Worm (Caenorhabditis elegans): ENCODE data around the gene Y54G2A.7.
"Not testable (repeated sequence)": the region's sequence is repeated elsewhere in the genome, so short reads cannot be mapped to it uniquely, and the experiment has no call there.

Y54G2A.7 gene

ce11 chrIV:2801004-2801403 is 37.4 kb upstream of the Y54G2A.7 start:
- TF ChIP-seq nfya-1 (tag; optimal IDR thresholded peaks at IDR 0.05; ENCODE audit: insufficient read depth): peak; percentile 16
- TF ChIP-seq nhr-11 (tag; optimal IDR thresholded peaks at IDR 0.05): no peak
- TF ChIP-seq ZK546.5 (tag; optimal IDR thresholded peaks at IDR 0.05): no peak
- TF ChIP-seq daf-12 (tag; optimal IDR thresholded peaks at IDR 0.05): no peak
- peak; percentile 16 for TF ChIP-seq hmg-11 (tag; optimal IDR thresholded peaks at IDR 0.05)
- TF ChIP-seq nhr-12 (tag; optimal IDR thresholded peaks at IDR 0.05): no peak
- TF ChIP-seq lin-15B (tag; optimal IDR thresholded peaks at IDR 0.05): peak; percentile 14
- no peak for TF ChIP-seq sea-2 (GFP tag; optimal IDR thresholded peaks at IDR 0.05)
- no peak for TF ChIP-seq snpc-4 (tag; optimal IDR thresholded peaks at IDR 0.05)
- no peak for TF ChIP-seq lin-39 (tag; optimal IDR thresholded peaks at IDR 0.05)
- no peak for TF ChIP-seq egl-27 (tag; optimal IDR thresholded peaks at IDR 0.05)
- TF ChIP-seq elt-2 (tag; optimal IDR thresholded peaks at IDR 0.05): peak; percentile 19
- TF ChIP-seq nhr-43 (tag; optimal IDR thresholded peaks at IDR 0.05; ENCODE audit: poor library complexity, severe bottlenecking): no peak
- TF ChIP-seq ztf-4 (tag; optimal IDR thresholded peaks at IDR 0.05): no peak

- TF ChIP-seq ceh-16, ceh-82, jun-1 (tag; optimal IDR thresholded peaks at IDR 0.05): not testable (repeated sequence)
Observed at ce11 chrIV:2801558-2801957, 36.9 kb upstream of the Y54G2A.7 start, which contains the start of gene Y54G2A.44. Y54G2A.44 (plus strand) TSS chrIV:2801858.

ce11 chrIV:2802193-2802592 is 36.2 kb upstream of the Y54G2A.7 start:
- peak; percentile 6 for TF ChIP-seq elt-2 (tag; optimal IDR thresholded peaks at IDR 0.05)
- no peak for TF ChIP-seq hmg-11 (tag; optimal IDR thresholded peaks at IDR 0.05)
- no peak for TF ChIP-seq nhr-76 (tag; optimal IDR thresholded peaks at IDR 0.05)
- TF ChIP-seq R02D3.7 (tag; optimal IDR thresholded peaks at IDR 0.05): no peak
- no peak for TF ChIP-seq ceh-82 (tag; optimal IDR thresholded peaks at IDR 0.05)
- no peak for TF ChIP-seq ceh-9 (tag; optimal IDR thresholded peaks at IDR 0.05)
- TF ChIP-seq pha-4 (tag; optimal IDR thresholded peaks at IDR 0.05): peak; percentile 12
- TF ChIP-seq ztf-11 (tag; optimal IDR thresholded peaks at IDR 0.05): no peak
- no peak for TF ChIP-seq nhr-77 (tag; optimal IDR thresholded peaks at IDR 0.05)
- TF ChIP-seq nfya-1 (tag; optimal IDR thresholded peaks at IDR 0.05; ENCODE audit: insufficient read depth): peak; percentile 2
- TF ChIP-seq lin-39 (tag; optimal IDR thresholded peaks at IDR 0.05): no peak
- TF ChIP-seq fos-1 (tag; optimal IDR thresholded peaks at IDR 0.05): no peak

DNA sequence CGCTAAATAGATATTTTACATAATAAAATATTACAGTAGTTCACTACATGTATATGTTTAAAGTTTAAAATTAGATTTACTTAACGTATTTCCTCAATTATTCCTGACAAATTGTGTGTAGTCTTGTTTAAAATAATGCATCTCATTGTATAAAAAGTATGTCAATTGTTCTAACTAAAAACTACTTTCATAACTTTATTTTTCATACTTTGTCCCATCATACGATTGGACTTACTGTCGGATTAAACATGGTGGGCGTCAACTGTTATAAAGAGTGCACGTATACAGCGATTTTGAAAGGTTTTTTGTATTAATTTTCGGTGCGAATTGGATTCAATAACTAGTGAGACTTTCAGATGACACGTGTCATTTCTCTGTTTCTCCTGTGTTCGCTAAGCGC is 34.8 kb upstream of the Y54G2A.7 start, which contains the start of gene Y54G2A.32:
TSS of gene Y54G2A.32 (plus strand) at position 301 of the 400 bp plus-strand sequence.
- TF ChIP-seq nhr-43 (tag; optimal IDR thresholded peaks at IDR 0.05; ENCODE audit: poor library complexity, severe bottlenecking): no peak
- no peak for TF ChIP-seq nhr-76 (tag; optimal IDR thresholded peaks at IDR 0.05)
- TF ChIP-seq egl-27 (tag; optimal IDR thresholded peaks at IDR 0.05): no peak
- no peak for TF ChIP-seq skn-1 (tag; optimal IDR thresholded peaks at IDR 0.05)
- no peak for TF ChIP-seq R02D3.7 (tag; optimal IDR thresholded peaks at IDR 0.05)
- TF ChIP-seq nhr-237 (tag; optimal IDR thresholded peaks at IDR 0.05): no peak
- no peak for TF ChIP-seq egl-5 (tag; optimal IDR thresholded peaks at IDR 0.05)
- TF ChIP-seq mml-1 (tag; optimal IDR thresholded peaks at IDR 0.05): no peak
- no peak for TF ChIP-seq nhr-11 (tag; optimal IDR thresholded peaks at IDR 0.05)

- TF ChIP-seq nhr-23 (tag; optimal IDR thresholded peaks at IDR 0.05) (no peak), pqm-1 (tag; optimal IDR thresholded peaks at IDR 0.05) (peak; percentile 81), nhr-76 (tag; optimal IDR thresholded peaks at IDR 0.05) (no peak), nhr-12 (tag; optimal IDR thresholded peaks at IDR 0.05) (no peak), ceh-82 (tag; optimal IDR thresholded peaks at IDR 0.05) (no peak), fkh-10 (GFP tag; optimal IDR thresholded peaks at IDR 0.05) (no peak), egl-5 (tag; optimal IDR thresholded peaks at IDR 0.05) (no peak), elt-2 (tag; optimal IDR thresholded peaks at IDR 0.05) (peak; percentile 89), fos-1 (tag; optimal IDR thresholded peaks at IDR 0.05) (no peak), ceh-16 (tag; optimal IDR thresholded peaks at IDR 0.05) (no peak), jun-1 (tag; optimal IDR thresholded peaks at IDR 0.05) (peak; percentile 64), ztf-4 (tag; optimal IDR thresholded peaks at IDR 0.05) (no peak), tbx-2 (tag; optimal IDR thresholded peaks at IDR 0.05) (peak; percentile 29), daf-12 (tag; optimal IDR thresholded peaks at IDR 0.05) (no peak), sea-2 (GFP tag; optimal IDR thresholded peaks at IDR 0.05) (no peak), lsy-12 (tag; optimal IDR thresholded peaks at IDR 0.05) (peak; percentile 24), nhr-77 (tag; optimal IDR thresholded peaks at IDR 0.05) (no peak), eor-1 (tag; optimal IDR thresholded peaks at IDR 0.05) (no peak), ceh-9 (tag; optimal IDR thresholded peaks at IDR 0.05) (no peak), nhr-28 (tag; optimal IDR thresholded peaks at IDR 0.05) (no peak), nhr-11 (tag; optimal IDR thresholded peaks at IDR 0.05) (no peak), egl-27 (tag; optimal IDR thresholded peaks at IDR 0.05) (no peak), unc-39 (tag; optimal IDR thresholded peaks at IDR 0.05) (no peak), unc-62 (GFP tag; optimal IDR thresholded peaks at IDR 0.05) (no peak), hmg-11 (tag; optimal IDR thresholded peaks at IDR 0.05) (peak; percentile 30), skn-1 (tag; optimal IDR thresholded peaks at IDR 0.05) (peak; percentile 83), ztf-11 (tag; optimal IDR thresholded peaks at IDR 0.05) (no peak), nhr-237 (tag; optimal IDR thresholded peaks at IDR 0.05) (no peak), R02D3.7 (tag; optimal IDR thresholded peaks at IDR 0.05) (no peak), ZK546.5 (tag; optimal IDR thresholded peaks at IDR 0.05) (no peak), lin-39 (tag; optimal IDR thresholded peaks at IDR 0.05) (peak; percentile 10), elt-3 (tag; optimal IDR thresholded peaks at IDR 0.05) (no peak), elt-1 (tag; optimal IDR thresholded peaks at IDR 0.05) (no peak), nhr-43 (tag; optimal IDR thresholded peaks at IDR 0.05; ENCODE audit: poor library complexity, severe bottlenecking) (peak; percentile 31), lin-15B (tag; optimal IDR thresholded peaks at IDR 0.05) (peak; percentile 6), pha-4 (tag; optimal IDR thresholded peaks at IDR 0.05) (peak; percentile 40), mml-1 (tag; optimal IDR thresholded peaks at IDR 0.05) (no peak)
Observed at ce11 chrIV:2805525-2805924, 32.9 kb upstream of the Y54G2A.7 start, which contains the start of gene Y54G2A.45. Y54G2A.45 (plus strand) TSS chrIV:2805857.

Measured in whole organism, L3 larva.